Fruit fly (Drosophila melanogaster) S2 (cell line): ENCODE results near the gene CG5541.

Experiments used
- CG8478 ChIP-seq: fragments of >200 bp; optimal IDR thresholded peaks from 2 replicates; lab custom pipeline; 2018
- CTCF ChIP-seq, 2 experiments: fragments of >200 bp; optimal IDR thresholded peaks; 2 replicates each; lab custom pipeline; 2018

DNA sequence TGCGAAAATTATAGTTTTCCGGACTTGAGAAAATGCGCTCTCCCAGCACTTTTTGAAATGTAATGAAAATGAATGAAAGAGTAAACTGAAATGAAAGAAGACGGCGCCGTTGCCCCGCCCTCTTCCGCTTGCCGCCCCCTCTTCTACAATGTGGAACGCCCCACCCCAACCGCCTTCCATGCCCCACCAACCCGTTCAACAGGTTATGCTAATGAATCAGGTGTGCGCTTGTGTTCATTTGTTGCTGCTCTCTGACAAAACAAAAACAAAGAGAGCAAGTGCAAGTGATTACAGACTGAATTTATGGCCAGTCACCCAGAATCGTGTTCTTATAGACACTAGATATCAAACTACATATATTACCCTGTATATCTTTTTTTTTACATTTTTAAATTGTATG lies 18.2 kb upstream of the CG5541 start:
- no peak for TF ChIP-seq CG8478 (lab: Kevin White, UChicago)
- no peak for TF ChIP-seq CTCF (optimal IDR thresholded peaks at IDR 0.05; lab: Kevin White, UChicago)
